Fruit fly (Drosophila melanogaster) whole organism, prepupa: ENCODE results near the gene Cluap1.

ENCODE experiments used
- CG10669 ChIP-seq: fragments of 200-800 bp; sonication (Bioruptor generic); optimal IDR thresholded peaks from 3 replicates; lab custom pipeline; 2018; ENCODE audit warnings: missing biosample characterization, mild to moderate bottlenecking, missing genetic modification characterization, moderate library complexity
- fd59A ChIP-seq: fragments of 200-800 bp; sonication (Bioruptor generic); optimal IDR thresholded peaks from 2 replicates; lab custom pipeline; 2017; ENCODE audit warnings: missing biosample characterization, mild to moderate bottlenecking, missing genetic modification characterization, missing genetic modification reagents

DNA sequence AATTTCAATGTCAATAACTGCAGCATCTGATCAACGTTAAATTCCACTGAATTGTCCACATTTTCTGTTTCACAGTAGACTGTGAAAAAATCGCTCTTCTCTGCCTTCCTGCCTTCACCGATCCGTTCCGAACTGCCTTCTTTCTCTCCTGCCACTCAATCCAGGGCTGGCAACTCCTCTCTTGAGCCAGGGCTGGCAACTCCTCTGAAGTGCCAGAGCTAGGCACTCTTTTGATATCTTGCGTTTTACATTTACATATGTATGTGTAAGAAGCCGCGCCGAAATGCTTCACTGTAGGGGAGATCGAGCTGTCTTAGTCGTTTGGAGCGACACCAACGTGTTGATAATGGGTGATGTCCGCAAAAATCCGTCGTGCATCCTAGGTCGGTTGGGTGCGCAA lies 31.0 kb upstream of the Cluap1 start:
- TF ChIP-seq CG10669 (GFP tag; lab: Kevin White, UChicago) = no peak
- no peak for TF ChIP-seq fd59A (GFP tag; lab: Kevin White, UChicago)
